Worm (Caenorhabditis elegans): ENCODE measurements around the gene T03F6.3.

- TF ChIP-seq pha-4 (tag; optimal IDR thresholded peaks at IDR 0.05) (no peak), mdl-1 (tag; optimal IDR thresholded peaks at IDR 0.05) (no peak)
These were observed 40.5 kb downstream of the T03F6.3 start, which contains the start of gene bli-5 for ce11 chrIII:13429668-13430067.
